Worm (Caenorhabditis elegans) whole organism, midembryonic: ENCODE results near the gene alg-3.
A peak's percentile ranks its signal among the peaks of the same experiment; 100 is the strongest.

ENCODE experiments used
- T22C8.4 ChIP-seq: fragments of 200-800 bp; sonication (Bioruptor generic); IDR thresholded peaks from 2 replicates; pipeline ENCODE4 v1.3.6; 2022; ENCODE audit warnings: missing genetic modification characterization, missing compliant biosample characterization
- cog-1 ChIP-seq: sonication (generic microtip); optimal IDR thresholded peaks from 2 replicates; lab custom pipeline; 2016; ENCODE audit warnings: missing genetic modification characterization, missing compliant biosample characterization
- flt-1 ChIP-seq: fragments of 200-800 bp; sonication (Bioruptor generic); IDR thresholded peaks from 2 replicates; pipeline ENCODE4 v1.3.6; 2022; ENCODE audit warnings: missing genetic modification characterization, missing compliant biosample characterization
- klf-2 ChIP-seq: fragments of 200-800 bp; sonication (Bioruptor generic); conservative IDR thresholded peaks from 2 replicates; pipeline ENCODE4 v1.3.6; 2022; ENCODE audit warnings: missing genetic modification reagents, missing genetic modification characterization, missing compliant biosample characterization
- med-1 ChIP-seq: sonication (generic microtip); optimal IDR thresholded peaks from 2 replicates; lab custom pipeline; 2017; ENCODE audit warnings: missing genetic modification characterization, mild to moderate bottlenecking, missing compliant biosample characterization, antibody characterized with exemption, missing genetic modification reagents; ENCODE audit not compliant: insufficient read depth
- ref-1 ChIP-seq: fragments of 200-800 bp; sonication (Bioruptor generic); conservative IDR thresholded peaks from 2 replicates; pipeline ENCODE4 v1.3.6; 2022; ENCODE audit warnings: missing genetic modification reagents, missing genetic modification characterization, missing compliant biosample characterization
- tab-1 ChIP-seq: fragments of 200-800 bp; sonication (Bioruptor generic); IDR thresholded peaks from 2 replicates; pipeline ENCODE4 v1.3.6; 2022; ENCODE audit warnings: missing genetic modification characterization, missing compliant biosample characterization
- ztf-23 ChIP-seq: fragments of 200-800 bp; sonication (Bioruptor generic); IDR thresholded peaks from 2 replicates; pipeline ENCODE4 v1.3.6; 2022; ENCODE audit warnings: missing genetic modification reagents, missing genetic modification characterization, missing compliant biosample characterization
- ztf-29 ChIP-seq: fragments of 200-800 bp; sonication (Bioruptor generic); IDR thresholded peaks from 2 replicates; pipeline ENCODE4 v1.3.6; 2022; ENCODE audit warnings: missing genetic modification reagents, missing genetic modification characterization, missing compliant biosample characterization

Gene alg-3

DNA sequence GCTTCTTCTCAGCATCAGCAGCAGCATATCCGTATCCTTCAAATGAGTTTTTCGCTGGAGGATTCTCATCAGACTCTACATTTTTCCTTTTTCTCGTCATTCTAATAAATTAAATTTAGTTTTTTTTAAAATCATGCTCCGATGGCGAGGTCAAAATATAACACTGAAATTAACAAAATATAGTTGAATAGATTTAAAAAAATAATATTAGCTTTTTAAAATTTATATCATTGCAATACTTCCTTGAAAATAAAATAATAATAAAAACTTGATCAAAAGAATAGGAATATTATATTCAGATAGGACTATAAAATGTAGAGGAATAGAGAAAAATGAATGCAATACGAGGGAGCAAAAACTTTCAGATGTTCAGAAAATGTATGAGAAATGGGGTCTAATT, 16.0 kb upstream of the alg-3 start, which contains the start of gene ZK792.5:
ZK792.5 (minus strand) TSS at position 101 of the 400 bp plus-strand sequence.
- TF ChIP-seq ref-1 (GFP tag; lab: Robert Waterston, UW) = no peak
- TF ChIP-seq med-1 = no peak
- no peak for TF ChIP-seq ztf-23 (GFP tag; lab: Robert Waterston, UW)
- no peak for TF ChIP-seq flt-1 (GFP tag; lab: Robert Waterston, UW)
- TF ChIP-seq tab-1 (GFP tag; lab: Robert Waterston, UW) = no peak
- TF ChIP-seq ztf-29 (GFP tag; lab: Robert Waterston, UW) = no peak
- TF ChIP-seq T22C8.4 = no peak
- no peak for TF ChIP-seq cog-1 (tag; lab: Kevin White, UChicago)
- TF ChIP-seq klf-2 = no peak

DNA sequence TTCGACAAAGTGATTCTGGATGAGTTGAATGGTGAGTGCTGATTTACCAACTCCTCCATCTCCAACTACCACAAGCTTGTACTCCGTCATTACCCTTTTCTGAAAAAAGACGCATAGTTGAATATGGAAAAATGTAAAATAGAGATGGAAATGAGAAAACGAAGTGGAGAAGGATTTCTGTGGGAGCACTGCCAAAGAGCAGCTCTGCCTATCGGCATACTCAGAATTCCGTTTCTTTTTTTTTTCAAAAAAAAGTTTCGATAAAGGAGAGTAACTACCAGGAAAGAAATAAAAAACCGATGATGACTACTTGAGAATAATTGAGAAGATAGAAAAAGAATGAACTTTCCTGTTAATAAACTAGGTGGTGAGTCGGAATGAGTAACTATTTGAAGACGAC, 13.1 kb upstream of the alg-3 start, which contains the start of gene let-60:
let-60 (minus strand) TSS at position 101 of the 400 bp plus-strand sequence.
- no peak for TF ChIP-seq cog-1 (tag; lab: Kevin White, UChicago)
- no peak for TF ChIP-seq ztf-29 (GFP tag; lab: Robert Waterston, UW)
- TF ChIP-seq ref-1 (GFP tag; lab: Robert Waterston, UW) = no peak
- no peak for TF ChIP-seq ztf-23 (GFP tag; lab: Robert Waterston, UW)
- TF ChIP-seq T22C8.4 = no peak
- no peak for TF ChIP-seq flt-1 (GFP tag; lab: Robert Waterston, UW)
- TF ChIP-seq med-1 = no peak

DNA sequence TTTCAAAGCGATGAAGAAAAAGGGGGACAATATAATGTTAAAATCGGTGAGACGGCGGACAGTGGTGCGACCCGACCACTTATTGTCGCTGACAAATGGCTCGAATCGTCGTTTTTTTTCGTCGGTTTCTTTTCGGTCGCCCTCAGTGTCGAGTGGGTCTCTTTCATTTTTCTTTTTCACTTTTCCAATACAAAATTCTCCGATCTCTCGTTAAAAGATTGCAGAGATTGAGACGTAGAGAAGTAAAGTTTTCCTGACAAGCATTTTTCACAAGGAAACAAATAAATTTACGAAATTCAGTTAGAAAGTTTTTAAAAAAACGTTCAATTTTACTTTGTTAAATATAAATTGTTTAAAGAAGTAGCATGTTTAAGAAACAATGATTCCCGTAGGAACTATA, 12.5 kb upstream of the alg-3 start:
- TF ChIP-seq med-1 (no peak), cog-1 (tag; lab: Kevin White, UChicago) (no peak), ztf-23 (GFP tag; lab: Robert Waterston, UW) (no peak), ref-1 (GFP tag; lab: Robert Waterston, UW) (no peak), klf-2 (no peak), ztf-29 (GFP tag; lab: Robert Waterston, UW) (no peak), tab-1 (GFP tag; lab: Robert Waterston, UW) (no peak), flt-1 (GFP tag; lab: Robert Waterston, UW) (no peak), T22C8.4 (no peak)

DNA sequence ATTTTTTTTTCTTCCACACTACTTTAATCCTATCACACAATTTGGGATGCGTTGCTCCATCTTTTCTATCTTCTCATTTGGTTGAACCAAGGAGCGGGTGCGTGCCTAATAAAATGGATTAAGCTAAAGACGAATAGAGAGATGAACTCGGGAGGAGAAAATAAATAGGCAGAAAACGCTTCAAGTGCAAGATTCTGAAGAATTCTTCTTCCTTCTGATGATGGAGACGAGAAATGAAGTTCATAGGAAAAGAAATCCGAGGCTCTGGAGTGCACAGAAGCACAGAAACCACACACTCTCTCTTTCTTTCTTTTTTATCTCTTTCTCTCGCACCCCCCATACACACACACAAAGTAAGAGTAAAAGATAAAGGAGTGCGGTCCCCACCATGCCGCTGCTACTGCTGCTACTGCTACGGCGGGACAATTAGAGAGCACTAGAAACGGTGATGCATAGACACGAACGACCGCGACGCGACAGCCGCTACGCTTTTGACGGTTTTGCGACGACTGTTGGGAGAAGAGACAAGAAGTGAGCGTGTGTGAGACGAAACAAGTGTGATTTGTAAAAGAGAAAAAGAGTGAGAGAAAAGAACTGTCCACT, 11.9 kb upstream of the alg-3 start:
- peak; percentile 10; the same call in 1 of the 2 replicates for TF ChIP-seq ztf-29 (GFP tag; lab: Robert Waterston, UW)
- TF ChIP-seq T22C8.4 = no peak
- TF ChIP-seq cog-1 (tag; lab: Kevin White, UChicago) = peak; percentile 52
- TF ChIP-seq flt-1 (GFP tag; lab: Robert Waterston, UW) = 0 out of 2 replicates have a peak, but pooled peaks have one; percentile 66
- 0 out of 2 replicates have a peak, but pooled peaks have one; percentile 14 for TF ChIP-seq ztf-23 (GFP tag; lab: Robert Waterston, UW)
- no peak for TF ChIP-seq med-1
- no peak for TF ChIP-seq tab-1 (GFP tag; lab: Robert Waterston, UW)
- TF ChIP-seq ref-1 (GFP tag; lab: Robert Waterston, UW) = no peak
- no peak for TF ChIP-seq klf-2

DNA sequence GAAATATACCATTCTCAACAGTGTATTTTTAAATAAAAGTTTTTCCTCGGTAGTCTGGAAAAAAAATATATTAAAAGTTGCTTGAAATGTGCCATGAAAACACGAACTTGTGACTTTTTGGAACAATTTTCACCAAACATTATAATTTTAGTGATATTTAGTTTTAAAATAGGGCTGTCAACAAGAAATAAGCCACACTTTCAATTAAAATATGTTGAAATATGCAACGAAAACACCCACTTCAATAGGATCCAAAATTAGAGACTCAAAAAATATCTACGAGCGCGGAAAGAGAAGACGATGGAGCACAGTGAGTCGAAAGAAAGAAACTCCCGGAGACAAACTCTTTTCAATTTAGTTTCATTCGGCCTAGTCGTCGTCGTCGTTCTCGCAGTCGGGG, 10.6 kb upstream of the alg-3 start, which contains the start of gene ZK792.12:
ZK792.12 (plus strand) TSS at position 301 of the 400 bp plus-strand sequence.
- TF ChIP-seq ztf-29 (GFP tag; lab: Robert Waterston, UW) (no peak), T22C8.4 (no peak), cog-1 (tag; lab: Kevin White, UChicago) (no peak), med-1 (no peak), klf-2 (no peak), ref-1 (GFP tag; lab: Robert Waterston, UW) (no peak), tab-1 (GFP tag; lab: Robert Waterston, UW) (no peak), flt-1 (GFP tag; lab: Robert Waterston, UW) (no peak), ztf-23 (GFP tag; lab: Robert Waterston, UW) (no peak)

DNA sequence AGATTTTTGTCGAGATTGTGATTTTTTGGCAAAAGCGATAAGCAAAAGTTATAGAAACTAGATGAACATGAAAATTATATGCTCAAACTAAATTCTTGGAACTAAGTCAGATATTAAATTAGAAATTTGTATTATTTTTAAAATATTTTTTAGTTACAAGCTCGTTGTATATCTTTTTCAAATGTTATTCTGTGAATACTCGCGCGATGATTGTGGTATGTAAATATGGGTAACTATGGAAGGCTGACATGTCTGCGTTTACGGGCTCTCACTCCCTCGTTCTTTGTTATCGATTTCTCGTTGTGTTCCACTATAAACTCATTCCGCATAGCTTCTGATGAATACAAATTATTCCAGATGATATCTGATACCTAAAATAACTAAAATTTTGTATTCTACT, 9.9 kb upstream of the alg-3 start, which contains the start of gene ZK792.7:
ZK792.7 (plus strand) TSS at position 301 of the 400 bp plus-strand sequence.
- TF ChIP-seq ztf-23 (GFP tag; lab: Robert Waterston, UW) (no peak), ref-1 (GFP tag; lab: Robert Waterston, UW) (no peak), flt-1 (GFP tag; lab: Robert Waterston, UW) (no peak), cog-1 (tag; lab: Kevin White, UChicago) (no peak), tab-1 (GFP tag; lab: Robert Waterston, UW) (no peak), ztf-29 (GFP tag; lab: Robert Waterston, UW) (no peak), T22C8.4 (no peak), med-1 (no peak), klf-2 (no peak)

DNA sequence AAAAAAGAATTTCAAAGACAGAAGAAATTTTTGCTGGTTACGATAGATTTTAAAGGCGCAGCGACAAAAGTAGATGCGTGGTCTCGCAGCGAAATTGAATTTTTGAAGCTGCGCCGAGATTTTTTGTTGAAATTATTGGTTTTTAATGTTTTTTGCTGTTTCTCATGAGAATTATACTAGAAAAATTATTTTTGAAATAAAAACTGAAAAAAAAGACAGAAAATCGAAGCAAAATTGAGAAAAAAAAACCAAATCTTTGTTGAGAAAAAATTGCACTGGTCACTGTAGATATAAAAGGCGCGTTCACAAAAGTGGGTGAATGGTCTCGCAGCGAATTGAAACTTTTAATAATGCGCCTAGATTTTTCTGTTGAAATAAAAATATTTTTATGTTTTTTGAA, 8.4 kb upstream of the alg-3 start:
- TF ChIP-seq T22C8.4 (no peak), flt-1 (GFP tag; lab: Robert Waterston, UW) (no peak), ztf-23 (GFP tag; lab: Robert Waterston, UW) (no peak), klf-2 (no peak), cog-1 (tag; lab: Kevin White, UChicago) (no peak), ztf-29 (GFP tag; lab: Robert Waterston, UW) (no peak), ref-1 (GFP tag; lab: Robert Waterston, UW) (no peak), tab-1 (GFP tag; lab: Robert Waterston, UW) (no peak), med-1 (no peak)

DNA sequence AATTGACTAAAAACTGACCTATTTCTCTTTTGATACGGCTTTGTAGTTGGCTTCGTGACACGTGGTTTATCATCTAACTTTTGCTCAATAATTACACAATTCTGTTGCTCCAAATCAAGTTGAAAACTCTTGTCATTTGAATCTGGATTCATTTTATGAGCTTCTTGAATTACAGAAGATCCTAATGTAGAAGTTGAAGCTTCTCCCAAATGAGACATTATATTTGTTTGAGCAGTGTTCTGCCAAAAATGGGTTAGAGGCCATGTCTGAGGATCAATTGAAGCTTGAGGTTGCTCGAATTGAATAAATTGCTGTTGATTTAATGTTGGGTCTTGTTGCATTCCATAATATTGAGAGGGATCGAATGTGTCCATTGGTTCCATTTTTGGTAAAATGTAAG, 6.5 kb upstream of the alg-3 start:
- TF ChIP-seq ref-1 (GFP tag; lab: Robert Waterston, UW) (no peak), tab-1 (GFP tag; lab: Robert Waterston, UW) (no peak), flt-1 (GFP tag; lab: Robert Waterston, UW) (no peak), ztf-29 (GFP tag; lab: Robert Waterston, UW) (no peak)

DNA sequence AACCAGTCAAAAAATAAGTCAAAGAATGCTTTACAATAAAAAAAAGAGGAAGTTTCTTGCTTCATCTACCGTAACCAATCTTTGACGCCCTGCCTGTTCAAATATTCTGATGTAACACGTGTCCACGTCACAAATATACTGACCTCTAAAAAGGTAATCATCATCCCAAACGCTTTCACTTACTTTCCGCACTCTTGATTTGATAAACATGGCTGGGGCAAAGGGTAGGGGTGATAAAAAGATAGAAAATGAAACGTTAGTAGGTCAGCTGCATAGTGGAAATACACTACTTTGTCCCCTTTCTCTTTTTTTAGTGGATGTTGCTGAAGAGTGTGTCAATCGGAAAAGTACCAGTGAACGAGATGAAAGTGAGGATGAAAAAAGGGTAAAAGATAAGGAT, 3.9 kb upstream of the alg-3 start:
- no peak for TF ChIP-seq T22C8.4
- no peak for TF ChIP-seq ztf-23 (GFP tag; lab: Robert Waterston, UW)
- no peak for TF ChIP-seq cog-1 (tag; lab: Kevin White, UChicago)
- TF ChIP-seq med-1 = no peak
- no peak for TF ChIP-seq flt-1 (GFP tag; lab: Robert Waterston, UW)
- TF ChIP-seq ref-1 (GFP tag; lab: Robert Waterston, UW) = no peak

DNA sequence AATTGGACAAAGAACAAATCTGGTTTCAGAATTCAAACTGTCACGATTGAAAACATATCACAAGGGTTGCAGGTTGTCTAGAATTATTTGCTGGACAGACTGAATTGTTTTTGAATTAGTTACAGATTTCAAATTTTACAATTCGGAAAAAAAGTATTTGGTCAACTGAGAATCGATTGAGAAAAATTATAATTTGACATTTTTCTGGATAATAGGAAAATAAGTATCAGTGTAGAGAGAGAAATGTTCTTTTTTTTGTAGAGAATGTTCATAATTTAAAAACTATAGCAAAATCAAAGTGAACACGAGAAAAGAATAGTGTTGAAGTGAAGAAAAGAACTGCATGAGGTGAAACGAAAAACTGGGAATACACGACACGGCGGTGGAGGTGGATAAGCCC, 3.3 kb upstream of the alg-3 start, which contains the start of gene dpy-20:
dpy-20 (minus strand) TSS at position 101 of the 400 bp plus-strand sequence.
- TF ChIP-seq ref-1 (GFP tag; lab: Robert Waterston, UW) (no peak), ztf-23 (GFP tag; lab: Robert Waterston, UW) (no peak), cog-1 (tag; lab: Kevin White, UChicago) (no peak), T22C8.4 (no peak), flt-1 (GFP tag; lab: Robert Waterston, UW) (no peak), med-1 (no peak)
